Fruit fly (Drosophila melanogaster) whole organism, embryonic: Measurements from ENCODE around the gene CG6168.
A peak's percentile ranks its signal among the peaks of the same experiment; 100 is the strongest.

Source experiments
- Adf1 ChIP-seq: fragments of 200-800 bp; sonication (Bioruptor generic); IDR thresholded peaks from 2 replicates; pipeline ENCODE4 v1.3.6; 2022; ENCODE audit warnings: missing biosample characterization, missing genetic modification characterization
- Asciz ChIP-seq: fragments of 200-800 bp; sonication (Bioruptor generic); optimal IDR thresholded peaks from 2 replicates; lab custom pipeline; 2017; ENCODE audit warnings: missing biosample characterization, mild to moderate bottlenecking, missing genetic modification characterization, missing genetic modification reagents
- CG10267 ChIP-seq: fragments of 200-800 bp; sonication (Bioruptor generic); optimal IDR thresholded peaks from 2 replicates; lab custom pipeline; 2018; ENCODE audit warnings: missing biosample characterization, mild to moderate bottlenecking, missing genetic modification characterization, moderate library complexity
- CG10431 ChIP-seq: fragments of 200-800 bp; sonication (Bioruptor generic); optimal IDR thresholded peaks from 3 replicates; lab custom pipeline; 2018; ENCODE audit warnings: missing biosample characterization, mild to moderate bottlenecking, missing genetic modification characterization
- CG10959 ChIP-seq: fragments of 200-800 bp; sonication (Bioruptor generic); IDR thresholded peaks from 2 replicates; pipeline ENCODE4 v1.3.6; 2022; ENCODE audit warnings: missing biosample characterization, missing genetic modification characterization
- CG11456 ChIP-seq: fragments of 200-800 bp; sonication (Bioruptor generic); IDR thresholded peaks from 3 replicates; pipeline ENCODE4 v1.3.6; 2022; ENCODE audit warnings: missing biosample characterization, missing genetic modification characterization
- CG13123 ChIP-seq: fragments of 200-800 bp; sonication (Bioruptor generic); optimal IDR thresholded peaks from 2 replicates; lab custom pipeline; 2016; ENCODE audit warnings: missing biosample characterization, missing genetic modification characterization
- CG13894 ChIP-seq: fragments of 200-800 bp; sonication (Bioruptor generic); optimal IDR thresholded peaks from 3 replicates; lab custom pipeline; 2018; ENCODE audit warnings: missing biosample characterization, mild to moderate bottlenecking, missing genetic modification characterization, moderate library complexity
- CG14441 ChIP-seq: fragments of 200-800 bp; sonication (Bioruptor generic); IDR thresholded peaks from 2 replicates; pipeline ENCODE4 v1.3.6; 2022; ENCODE audit warnings: missing biosample characterization, missing genetic modification characterization
- CG15479 ChIP-seq: fragments of 200-800 bp; sonication (Bioruptor generic); optimal IDR thresholded peaks from 3 replicates; lab custom pipeline; 2019; ENCODE audit warnings: missing biosample characterization, mild to moderate bottlenecking, missing genetic modification characterization, moderate library complexity
- CG17568 ChIP-seq: fragments of 200-800 bp; sonication (Bioruptor generic); optimal IDR thresholded peaks from 2 replicates; lab custom pipeline; 2018; ENCODE audit warnings: missing biosample characterization, mild to moderate bottlenecking, missing genetic modification characterization, moderate library complexity
- CG17612 ChIP-seq: fragments of 200-800 bp; sonication (Bioruptor generic); IDR thresholded peaks from 2 replicates; pipeline ENCODE4 v1.3.6; 2022; ENCODE audit warnings: missing biosample characterization, missing genetic modification characterization
- CG2678 ChIP-seq: fragments of 200-800 bp; sonication (Bioruptor generic); optimal IDR thresholded peaks from 3 replicates; lab custom pipeline; 2019; ENCODE audit warnings: missing biosample characterization, mild to moderate bottlenecking, missing genetic modification characterization, moderate library complexity
- CG2875 ChIP-seq: fragments of 200-800 bp; sonication (Bioruptor generic); optimal IDR thresholded peaks from 2 replicates; lab custom pipeline; 2017; ENCODE audit warnings: missing biosample characterization, mild to moderate bottlenecking, missing genetic modification characterization, missing genetic modification reagents
- CG30020 ChIP-seq: fragments of 200-800 bp; optimal IDR thresholded peaks from 2 replicates; lab custom pipeline; 2019; ENCODE audit warnings: missing biosample characterization, mild to moderate bottlenecking, missing genetic modification characterization, moderate library complexity
- CG32532 ChIP-seq: fragments of 200-800 bp; sonication (Bioruptor generic); IDR thresholded peaks from 2 replicates; pipeline ENCODE4 v1.3.6; 2022; ENCODE audit warnings: missing biosample characterization, missing genetic modification characterization
- CG32772 ChIP-seq: fragments of 200-800 bp; sonication (Bioruptor generic); IDR thresholded peaks from 2 replicates; pipeline ENCODE4 v1.3.6; 2022; ENCODE audit warnings: missing biosample characterization, missing genetic modification characterization
- CG34376 ChIP-seq: fragments of 200-800 bp; sonication (Bioruptor generic); optimal IDR thresholded peaks from 2 replicates; lab custom pipeline; 2018; ENCODE audit warnings: missing biosample characterization, mild to moderate bottlenecking, missing genetic modification characterization
- CG3847 ChIP-seq: fragments of 200-800 bp; sonication (Bioruptor generic); IDR thresholded peaks from 2 replicates; pipeline ENCODE4 v1.3.6; 2022; ENCODE audit warnings: missing biosample characterization, missing genetic modification characterization
- CG6765 ChIP-seq: fragments of 200-800 bp; sonication (Bioruptor generic); optimal IDR thresholded peaks from 3 replicates; lab custom pipeline; 2017; ENCODE audit warnings: missing biosample characterization, mild to moderate bottlenecking, missing genetic modification characterization
- CG7745 ChIP-seq: fragments of 200-800 bp; sonication (Bioruptor generic); optimal IDR thresholded peaks from 2 replicates; lab custom pipeline; 2018; ENCODE audit warnings: missing biosample characterization, mild to moderate bottlenecking, missing genetic modification characterization, moderate library complexity
- CG8388 ChIP-seq: fragments of 200-800 bp; sonication (Bioruptor generic); optimal IDR thresholded peaks from 2 replicates; lab custom pipeline; 2019; ENCODE audit warnings: missing biosample characterization, mild to moderate bottlenecking, missing genetic modification characterization, moderate library complexity
- CTCF ChIP-seq: fragments of 200-800 bp; sonication (Bioruptor generic); optimal IDR thresholded peaks from 2 replicates; lab custom pipeline; 2017; ENCODE audit warnings: missing biosample characterization, mild to moderate bottlenecking, missing genetic modification characterization, moderate library complexity
- D19A ChIP-seq: fragments of 200-800 bp; optimal IDR thresholded peaks from 3 replicates; lab custom pipeline; 2019; ENCODE audit warnings: missing biosample characterization, mild to moderate bottlenecking, missing genetic modification characterization, moderate library complexity
- Doc3 ChIP-seq: fragments of 200-800 bp; sonication (Bioruptor generic); IDR thresholded peaks from 3 replicates; pipeline ENCODE4 v1.3.6; 2022; ENCODE audit warnings: missing biosample characterization, missing genetic modification characterization; ENCODE audit not compliant: partially characterized antibody
- Dp ChIP-seq: fragments of 200-800 bp; sonication (Bioruptor generic); optimal IDR thresholded peaks from 2 replicates; lab custom pipeline; 2018; ENCODE audit warnings: missing biosample characterization, mild to moderate bottlenecking, missing genetic modification characterization, moderate library complexity
- ERR ChIP-seq: fragments of 200-800 bp; sonication (Bioruptor generic); optimal IDR thresholded peaks from 2 replicates; lab custom pipeline; 2016; ENCODE audit warnings: missing biosample characterization, missing genetic modification characterization
- H2.0 ChIP-seq: fragments of 200-800 bp; sonication (Bioruptor generic); IDR thresholded peaks from 2 replicates; pipeline ENCODE4 v1.3.6; 2022; ENCODE audit warnings: missing biosample characterization, missing genetic modification characterization
- HHEX ChIP-seq: fragments of 200-800 bp; sonication (Bioruptor generic); optimal IDR thresholded peaks from 3 replicates; lab custom pipeline; 2017; ENCODE audit warnings: missing biosample characterization, mild to moderate bottlenecking, missing genetic modification characterization, missing genetic modification reagents
- HLHmδ ChIP-seq: fragments of 200-800 bp; sonication (Bioruptor generic); optimal IDR thresholded peaks from 2 replicates; lab custom pipeline; 2018; ENCODE audit warnings: missing biosample characterization, mild to moderate bottlenecking, missing genetic modification characterization, moderate library complexity
- Hand ChIP-seq: fragments of 200-800 bp; sonication (Bioruptor generic); optimal IDR thresholded peaks from 2 replicates; lab custom pipeline; 2017; ENCODE audit warnings: mild to moderate bottlenecking, missing biosample characterization, missing genetic modification reagents, missing genetic modification characterization
- MBD-R2 ChIP-seq: fragments of 200-800 bp; sonication (Bioruptor generic); IDR thresholded peaks from 2 replicates; pipeline ENCODE4 v1.3.6; 2022; ENCODE audit warnings: missing biosample characterization, missing genetic modification characterization
- Nf-YC ChIP-seq: fragments of 200-800 bp; optimal IDR thresholded peaks from 3 replicates; lab custom pipeline; 2019; ENCODE audit warnings: missing biosample characterization, mild to moderate bottlenecking, missing genetic modification characterization, moderate library complexity
- Sry-β ChIP-seq: fragments of 200-800 bp; sonication (Bioruptor generic); optimal IDR thresholded peaks from 2 replicates; lab custom pipeline; 2018; ENCODE audit warnings: missing biosample characterization, mild to moderate bottlenecking, missing genetic modification characterization, moderate library complexity
- caup ChIP-seq: fragments of 200-800 bp; sonication (Bioruptor generic); optimal IDR thresholded peaks from 3 replicates; lab custom pipeline; 2017; ENCODE audit warnings: missing biosample characterization, mild to moderate bottlenecking, missing genetic modification characterization, moderate library complexity; ENCODE audit not compliant: severe bottlenecking
- ci ChIP-seq: fragments of 200-800 bp; sonication (Bioruptor generic); IDR thresholded peaks from 3 replicates; pipeline ENCODE4 v1.3.6; 2022; ENCODE audit warnings: missing biosample characterization, missing genetic modification characterization
- croc ChIP-seq: fragments of 200-800 bp; sonication (Bioruptor generic); conservative IDR thresholded peaks from 3 replicates; pipeline ENCODE4 v1.3.6; 2022; ENCODE audit warnings: missing biosample characterization, missing genetic modification characterization
- dan ChIP-seq: fragments of 200-800 bp; sonication (Bioruptor generic); IDR thresholded peaks from 2 replicates; pipeline ENCODE4 v1.3.6; 2022; ENCODE audit warnings: missing biosample characterization, missing genetic modification characterization
- dmrt99B ChIP-seq: fragments of 200-800 bp; sonication (Bioruptor generic); optimal IDR thresholded peaks from 2 replicates; lab custom pipeline; 2018; ENCODE audit warnings: missing biosample characterization, mild to moderate bottlenecking, missing genetic modification characterization, moderate library complexity
- dpn ChIP-seq, 2 experiments: fragments of 200-800 bp; sonication (Bioruptor generic); optimal IDR thresholded peaks; 3 replicates each; lab custom pipeline; 2016; ENCODE audit warnings: missing biosample characterization in 2 of 2, missing genetic modification characterization in 2 of 2
- emc ChIP-seq: fragments of 200-800 bp; sonication (Bioruptor generic); optimal IDR thresholded peaks from 2 replicates; lab custom pipeline; 2016; ENCODE audit warnings: missing biosample characterization, missing genetic modification characterization
- eve ChIP-seq, 2 experiments: fragments of >200 bp; optimal IDR thresholded peaks; 2 replicates each; lab custom pipeline; 2017; ENCODE audit warnings: missing biosample characterization in 2 of 2, missing genetic modification characterization in 2 of 2
- fru ChIP-seq: fragments of >200 bp; optimal IDR thresholded peaks from 2 replicates; lab custom pipeline; 2017
- hbn ChIP-seq: fragments of 200-800 bp; sonication (Bioruptor generic); IDR thresholded peaks from 2 replicates; pipeline ENCODE4 v1.3.6; 2022; ENCODE audit warnings: missing biosample characterization, missing genetic modification characterization; ENCODE audit not compliant: partially characterized antibody
- lilli ChIP-seq: fragments of 200-800 bp; sonication (Bioruptor generic); optimal IDR thresholded peaks from 3 replicates; lab custom pipeline; 2016; ENCODE audit warnings: missing biosample characterization, missing genetic modification characterization
- mam ChIP-seq: fragments of 200-800 bp; sonication (Bioruptor generic); optimal IDR thresholded peaks from 3 replicates; lab custom pipeline; 2016; ENCODE audit warnings: missing biosample characterization, missing genetic modification characterization
- pan ChIP-seq, 4 experiments: fragments of >200 bp in 3 of 4; fragments of 200-800 bp in 1 of 4; sonication (Bioruptor generic) in 1 of 4; optimal IDR thresholded peaks in 3 of 4; IDR thresholded peaks in 1 of 4; 2 replicates each; pipeline versions ENCODE4 v1.3.6 to Lab custom; 2017 to 2022; ENCODE audit warnings: missing biosample characterization in 2 of 4, missing genetic modification characterization in 2 of 4, mixed read lengths in 1 of 4
- sens ChIP-seq: fragments of 200-800 bp; sonication (Bioruptor generic); peaks from one replicate; lab custom pipeline; 2016; ENCODE audit warnings: missing biosample characterization, missing genetic modification characterization
- vfl ChIP-seq: fragments of 200-800 bp; sonication (Bioruptor generic); optimal IDR thresholded peaks from 2 replicates; lab custom pipeline; 2016; ENCODE audit warnings: missing biosample characterization, missing genetic modification characterization
- z ChIP-seq: fragments of 200-800 bp; sonication (Bioruptor generic); IDR thresholded peaks from 3 replicates; pipeline ENCODE4 v1.3.6; 2022; ENCODE audit warnings: missing biosample characterization, missing genetic modification characterization
- zf30C ChIP-seq: fragments of 200-800 bp; sonication (Bioruptor generic); optimal IDR thresholded peaks from 3 replicates; lab custom pipeline; 2018; ENCODE audit warnings: missing biosample characterization, mild to moderate bottlenecking, missing genetic modification characterization

CG6168 gene

DNA sequence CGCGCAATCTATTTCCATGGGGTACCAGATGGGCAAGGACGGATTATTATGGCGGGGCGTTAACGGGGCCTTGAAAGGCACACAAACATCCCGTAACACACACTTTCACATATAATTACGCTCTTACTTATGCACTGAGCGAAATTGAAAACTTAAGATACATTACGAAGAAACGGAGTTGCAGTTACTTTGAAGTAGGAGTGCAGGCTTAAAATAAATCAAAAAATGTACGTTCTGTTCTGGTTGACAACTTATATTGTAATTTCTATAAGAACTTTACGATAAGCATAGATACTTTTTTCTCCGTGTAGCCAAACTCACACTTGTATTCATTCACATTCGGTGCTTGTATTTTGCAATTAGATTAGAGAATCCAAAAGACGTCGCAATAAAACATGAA, 31.5 kb upstream of the CG6168 start (continued):
- TF ChIP-seq H2.0 (GFP tag; lab: Robert Waterston, UW): peak; percentile 79
- TF ChIP-seq CTCF (GFP tag; lab: Kevin White, UChicago): no peak
- TF ChIP-seq Sry-β (GFP tag; lab: Kevin White, UChicago): no peak
- peak; percentile 94 for TF ChIP-seq sens
- peak; percentile 88 for TF ChIP-seq ERR (GFP tag; lab: Kevin White, UChicago)
- TF ChIP-seq CG32532 (GFP tag; lab: Robert Waterston, UW): peak; percentile 92
- peak; percentile 71 for TF ChIP-seq CG17568 (GFP tag; lab: Kevin White, UChicago)
- TF ChIP-seq HLHmδ: no peak
- TF ChIP-seq eve (GFP tag; optimal IDR thresholded peaks at IDR 0.05; lab: Kevin White, UChicago): peak in 1 of 2 experiments; percentile 85
- TF ChIP-seq CG3847 (GFP tag; lab: Robert Waterston, UW): peak; percentile 88
- no peak for TF ChIP-seq Dp (GFP tag; lab: Kevin White, UChicago)
- TF ChIP-seq CG30020 (tag; lab: Kevin White, UChicago): no peak
- peak; percentile 49 for TF ChIP-seq CG10959
- TF ChIP-seq dan: no peak
- peak; percentile 90 for TF ChIP-seq CG11456
- peak; percentile 96 for TF ChIP-seq lilli (GFP tag; lab: Kevin White, UChicago)
- TF ChIP-seq CG10431 (GFP tag; lab: Kevin White, UChicago): no peak
- TF ChIP-seq D19A (tag; lab: Kevin White, UChicago): peak; percentile 65
- TF ChIP-seq fru (lab: Kevin White, UChicago): no peak
- TF ChIP-seq emc: peak; percentile 73
- peak; percentile 95 for TF ChIP-seq mam (GFP tag; lab: Kevin White, UChicago)
- peak; percentile 40 for TF ChIP-seq CG13123 (GFP tag; lab: Kevin White, UChicago)
- peak; percentile 81 for TF ChIP-seq dmrt99B (tag; lab: Kevin White, UChicago)
- TF ChIP-seq CG15479 (GFP tag; lab: Kevin White, UChicago): no peak
- peak; percentile 75 for TF ChIP-seq Adf1 (GFP tag; lab: Robert Waterston, UW)
- TF ChIP-seq vfl (GFP tag; lab: Kevin White, UChicago): peak; percentile 90
- TF ChIP-seq CG7745 (tag; lab: Kevin White, UChicago): peak; percentile 12
- TF ChIP-seq z (GFP tag; lab: Robert Waterston, UW): no peak
- peak; percentile 91 for TF ChIP-seq caup (GFP tag; lab: Kevin White, UChicago)
- TF ChIP-seq CG13894: peak; percentile 80
- TF ChIP-seq CG6765: peak; percentile 70
- peak; percentile 88 for TF ChIP-seq CG2678 (tag; lab: Kevin White, UChicago)
- peak; percentile 56 for TF ChIP-seq CG8388
- TF ChIP-seq pan (optimal IDR thresholded peaks at IDR 0.05; lab: Kevin White, UChicago): no peak
- TF ChIP-seq pan (GFP tag; optimal IDR thresholded peaks at IDR 0.05 in 1 of 2, IDR thresholded peaks at IDR 0.05 in 1 of 2): peak in 1 of 2 experiments; percentile 91
- peak; percentile 45 for TF ChIP-seq CG10267 (tag; lab: Kevin White, UChicago)
- TF ChIP-seq Doc3 (GFP tag; lab: Robert Waterston, UW): no peak
- peak; percentile 65 for TF ChIP-seq zf30C (GFP tag; lab: Kevin White, UChicago)
- TF ChIP-seq Hand (GFP tag; lab: Kevin White, UChicago): peak; percentile 85
- peak; percentile 61 for TF ChIP-seq HHEX (GFP tag; lab: Kevin White, UChicago)
- peak; percentile 82 for TF ChIP-seq ci (GFP tag; lab: Robert Waterston, UW)
- TF ChIP-seq croc (GFP tag; lab: Robert Waterston, UW): no peak
- peak; percentile 11; the same call in 1 of the 2 replicates for TF ChIP-seq CG17612 (GFP tag; lab: Robert Waterston, UW)
- TF ChIP-seq Asciz (GFP tag; lab: Kevin White, UChicago): no peak
- TF ChIP-seq MBD-R2: peak; percentile 78; the same call in 1 of the 2 replicates
- TF ChIP-seq CG32772 (GFP tag; lab: Robert Waterston, UW): peak; percentile 72
- TF ChIP-seq CG34376: peak; percentile 55
- no peak for TF ChIP-seq CG2875
- no peak for TF ChIP-seq hbn
- TF ChIP-seq CG14441 (GFP tag; lab: Robert Waterston, UW): peak; percentile 90
- TF ChIP-seq dpn (GFP tag; optimal IDR thresholded peaks at IDR 0.05; lab: Kevin White, UChicago): peak; percentile 83 to 92
- TF ChIP-seq Nf-YC (tag; lab: Kevin White, UChicago): peak; percentile 24
